Fruit fly (Drosophila melanogaster) whole organism, embryonic: ENCODE data around the gene mbm.

Experiments
- Atf6 ChIP-seq: fragments of 200-800 bp; sonication (Bioruptor generic); IDR thresholded peaks from 2 replicates; pipeline ENCODE4 v1.3.6; 2022; ENCODE audit warnings: missing biosample characterization, missing genetic modification characterization
- C15 ChIP-seq: fragments of 200-800 bp; sonication (Bioruptor generic); IDR thresholded peaks from 3 replicates; pipeline ENCODE4 v1.3.6; 2022; ENCODE audit warnings: missing biosample characterization, missing genetic modification characterization
- CG10267 ChIP-seq: fragments of 200-800 bp; sonication (Bioruptor generic); optimal IDR thresholded peaks from 2 replicates; lab custom pipeline; 2018; ENCODE audit warnings: missing biosample characterization, mild to moderate bottlenecking, missing genetic modification characterization, moderate library complexity
- CG11504 ChIP-seq: fragments of 200-800 bp; sonication (Bioruptor generic); optimal IDR thresholded peaks from 3 replicates; lab custom pipeline; 2019; ENCODE audit warnings: missing biosample characterization, mild to moderate bottlenecking, missing genetic modification characterization, moderate library complexity
- CG12391 ChIP-seq: fragments of 200-800 bp; sonication (Bioruptor generic); optimal IDR thresholded peaks from 3 replicates; lab custom pipeline; 2018; ENCODE audit warnings: missing biosample characterization, mild to moderate bottlenecking, missing genetic modification characterization, moderate library complexity
- CG13424 ChIP-seq: fragments of 200-800 bp; sonication (Bioruptor generic); optimal IDR thresholded peaks from 2 replicates; lab custom pipeline; 2019; ENCODE audit warnings: missing biosample characterization, mild to moderate bottlenecking, missing genetic modification characterization, moderate library complexity
- CG14710 ChIP-seq: fragments of 200-800 bp; sonication (Bioruptor generic); optimal IDR thresholded peaks from 3 replicates; lab custom pipeline; 2019; ENCODE audit warnings: missing biosample characterization, mild to moderate bottlenecking, missing genetic modification characterization, moderate library complexity
- CG15514 ChIP-seq: fragments of 200-800 bp; sonication (Bioruptor generic); optimal IDR thresholded peaks from 3 replicates; lab custom pipeline; 2017; ENCODE audit warnings: missing biosample characterization, missing genetic modification characterization, mild to moderate bottlenecking, moderate library complexity, missing genetic modification reagents
- CG16815 ChIP-seq: fragments of 200-800 bp; sonication (Bioruptor generic); optimal IDR thresholded peaks from 3 replicates; lab custom pipeline; 2017; ENCODE audit warnings: missing biosample characterization, mild to moderate bottlenecking, missing genetic modification characterization
- CG17359 ChIP-seq: fragments of 200-800 bp; sonication (Bioruptor generic); optimal IDR thresholded peaks from 3 replicates; lab custom pipeline; 2018; ENCODE audit warnings: missing biosample characterization, mild to moderate bottlenecking, missing genetic modification characterization, moderate library complexity
- CG1792 ChIP-seq: fragments of 200-800 bp; sonication (Bioruptor generic); optimal IDR thresholded peaks from 2 replicates; lab custom pipeline; 2016; ENCODE audit warnings: missing biosample characterization, missing genetic modification characterization
- CG18599 ChIP-seq: fragments of 200-800 bp; sonication (Bioruptor generic); optimal IDR thresholded peaks from 3 replicates; lab custom pipeline; 2017; ENCODE audit warnings: missing biosample characterization, missing genetic modification characterization, mild to moderate bottlenecking, moderate library complexity, missing genetic modification reagents
- CG2129 ChIP-seq: fragments of 200-800 bp; sonication (Bioruptor generic); IDR thresholded peaks from 2 replicates; pipeline ENCODE4 v1.3.6; 2022; ENCODE audit warnings: missing biosample characterization, missing genetic modification characterization; ENCODE audit not compliant: partially characterized antibody
- CG32772 ChIP-seq: fragments of 200-800 bp; sonication (Bioruptor generic); IDR thresholded peaks from 2 replicates; pipeline ENCODE4 v1.3.6; 2022; ENCODE audit warnings: missing biosample characterization, missing genetic modification characterization
- CG3281 ChIP-seq: fragments of 200-800 bp; sonication (Bioruptor generic); optimal IDR thresholded peaks from 3 replicates; lab custom pipeline; 2017; ENCODE audit warnings: missing biosample characterization, mild to moderate bottlenecking, missing genetic modification characterization
- CG34224 ChIP-seq: fragments of 200-800 bp; sonication (Bioruptor generic); IDR thresholded peaks from 3 replicates; pipeline ENCODE4 v1.3.6; 2022; ENCODE audit warnings: missing biosample characterization, missing genetic modification characterization; ENCODE audit not compliant: partially characterized antibody
- CG4617 ChIP-seq: fragments of 200-800 bp; sonication (Bioruptor generic); optimal IDR thresholded peaks from 3 replicates; lab custom pipeline; 2016; ENCODE audit warnings: missing biosample characterization, missing genetic modification characterization, borderline replicate concordance
- CG4854 ChIP-seq: fragments of 200-800 bp; sonication (Bioruptor generic); optimal IDR thresholded peaks from 2 replicates; lab custom pipeline; 2016; ENCODE audit warnings: missing biosample characterization, missing genetic modification characterization, inconsistent platforms
- Dref ChIP-seq: fragments of 200-800 bp; sonication (Bioruptor generic); IDR thresholded peaks from 2 replicates; pipeline ENCODE4 v1.3.6; 2022; ENCODE audit warnings: missing biosample characterization, missing genetic modification characterization
- Fer1 ChIP-seq: fragments of 200-800 bp; sonication (Bioruptor generic); optimal IDR thresholded peaks from 2 replicates; lab custom pipeline; 2017; ENCODE audit warnings: missing biosample characterization, mild to moderate bottlenecking, missing genetic modification characterization
- GATAe ChIP-seq: fragments of 200-800 bp; sonication (Bioruptor generic); conservative IDR thresholded peaks from 2 replicates; pipeline ENCODE4 v1.3.6; 2022; ENCODE audit warnings: missing biosample characterization, missing genetic modification characterization
- Lim3 ChIP-seq: fragments of 200-800 bp; sonication (Bioruptor generic); IDR thresholded peaks from 2 replicates; pipeline ENCODE4 v1.3.6; 2022; ENCODE audit warnings: missing biosample characterization, missing genetic modification characterization
- Lpt ChIP-seq: fragments of >200 bp; optimal IDR thresholded peaks from 2 replicates; lab custom pipeline; 2018; ENCODE audit warnings: missing biosample characterization, missing genetic modification characterization
- PHDP ChIP-seq: fragments of 200-800 bp; sonication (Bioruptor generic); optimal IDR thresholded peaks from 3 replicates; lab custom pipeline; 2018; ENCODE audit warnings: missing biosample characterization, mild to moderate bottlenecking, missing genetic modification characterization, moderate library complexity
- Pdp1 ChIP-seq, 2 experiments: fragments of 200-800 bp; sonication (Bioruptor generic); optimal IDR thresholded peaks; 3 replicates each; lab custom pipeline; 2016; ENCODE audit warnings: missing biosample characterization in 2 of 2, missing genetic modification characterization in 2 of 2, mild to moderate bottlenecking in 1 of 2, moderate library complexity in 1 of 2
- Scr ChIP-seq: fragments of 200-800 bp; sonication (Bioruptor generic); IDR thresholded peaks from 2 replicates; pipeline ENCODE4 v1.3.6; 2022; ENCODE audit warnings: missing biosample characterization, missing genetic modification characterization; ENCODE audit not compliant: partially characterized antibody
- Vsx1 ChIP-seq: fragments of 200-800 bp; sonication (Bioruptor generic); optimal IDR thresholded peaks from 2 replicates; lab custom pipeline; 2017; ENCODE audit warnings: missing biosample characterization, mild to moderate bottlenecking, missing genetic modification characterization, missing genetic modification reagents
- ap ChIP-seq: fragments of 200-800 bp; sonication (Bioruptor generic); IDR thresholded peaks from 2 replicates; pipeline ENCODE4 v1.3.6; 2022; ENCODE audit warnings: missing biosample characterization, missing genetic modification characterization
- bbx ChIP-seq: fragments of 200-800 bp; sonication (Bioruptor generic); IDR thresholded peaks from 2 replicates; pipeline ENCODE4 v1.3.6; 2022; ENCODE audit warnings: missing biosample characterization, missing genetic modification characterization; ENCODE audit not compliant: partially characterized antibody
- caup ChIP-seq: fragments of 200-800 bp; sonication (Bioruptor generic); optimal IDR thresholded peaks from 3 replicates; lab custom pipeline; 2017; ENCODE audit warnings: missing biosample characterization, mild to moderate bottlenecking, missing genetic modification characterization, moderate library complexity; ENCODE audit not compliant: severe bottlenecking
- ems ChIP-seq: fragments of 200-800 bp; sonication (Bioruptor generic); optimal IDR thresholded peaks from 3 replicates; lab custom pipeline; 2016; ENCODE audit warnings: missing biosample characterization, missing genetic modification characterization
- esg ChIP-seq: fragments of 200-800 bp; sonication (Bioruptor generic); conservative IDR thresholded peaks from 2 replicates; pipeline ENCODE4 v1.3.6; 2022; ENCODE audit warnings: missing biosample characterization, missing genetic modification characterization
- fru ChIP-seq: fragments of >200 bp; optimal IDR thresholded peaks from 2 replicates; lab custom pipeline; 2017
- gce ChIP-seq: fragments of 200-800 bp; sonication (Bioruptor generic); IDR thresholded peaks from 3 replicates; pipeline ENCODE4 v1.3.6; 2022; ENCODE audit warnings: missing biosample characterization, missing genetic modification characterization
- gcm ChIP-seq: fragments of 200-800 bp; sonication (Bioruptor generic); optimal IDR thresholded peaks from 2 replicates; lab custom pipeline; 2019; ENCODE audit warnings: missing biosample characterization, mild to moderate bottlenecking, missing genetic modification characterization, moderate library complexity
- hb ChIP-seq: fragments of 200-800 bp; sonication (Bioruptor generic); IDR thresholded peaks from 3 replicates; pipeline ENCODE4 v1.3.6; 2022; ENCODE audit warnings: missing biosample characterization, missing genetic modification characterization; ENCODE audit not compliant: partially characterized antibody
- jigr1 ChIP-seq: fragments of 200-800 bp; sonication (Bioruptor generic); IDR thresholded peaks from 3 replicates; pipeline ENCODE4 v1.3.6; 2022; ENCODE audit warnings: missing biosample characterization, missing genetic modification characterization
- kah ChIP-seq: fragments of 200-800 bp; sonication (Bioruptor generic); optimal IDR thresholded peaks from 2 replicates; lab custom pipeline; 2018; ENCODE audit warnings: missing biosample characterization, mild to moderate bottlenecking, missing genetic modification characterization
- klu ChIP-seq: fragments of 200-800 bp; sonication (Bioruptor generic); IDR thresholded peaks from 2 replicates; pipeline ENCODE4 v1.3.6; 2022; ENCODE audit warnings: missing biosample characterization, missing genetic modification characterization
- nau ChIP-seq: fragments of 200-800 bp; sonication (Bioruptor generic); optimal IDR thresholded peaks from 3 replicates; lab custom pipeline; 2017; ENCODE audit warnings: missing biosample characterization, mild to moderate bottlenecking, missing genetic modification characterization, missing genetic modification reagents
- nmo ChIP-seq: fragments of 200-800 bp; sonication (Bioruptor generic); optimal IDR thresholded peaks from 2 replicates; lab custom pipeline; 2018; ENCODE audit warnings: missing biosample characterization, mild to moderate bottlenecking, missing genetic modification characterization, moderate library complexity
- oc ChIP-seq: fragments of 200-800 bp; sonication (Bioruptor generic); optimal IDR thresholded peaks from 2 replicates; lab custom pipeline; 2018; ENCODE audit warnings: missing biosample characterization, mild to moderate bottlenecking, missing genetic modification characterization, moderate library complexity
- org-1 ChIP-seq: fragments of 200-800 bp; sonication (Bioruptor generic); optimal IDR thresholded peaks from 2 replicates; lab custom pipeline; 2017; ENCODE audit warnings: missing biosample characterization, missing genetic modification characterization
- sisA ChIP-seq: fragments of 200-800 bp; sonication (Bioruptor generic); IDR thresholded peaks from 2 replicates; pipeline ENCODE4 v1.3.6; 2022; ENCODE audit warnings: missing biosample characterization, missing genetic modification characterization
- slp2 ChIP-seq: fragments of 200-800 bp; sonication (Bioruptor generic); optimal IDR thresholded peaks from 2 replicates; lab custom pipeline; 2016; ENCODE audit warnings: missing biosample characterization, missing genetic modification characterization
- so ChIP-seq: fragments of 200-800 bp; sonication (Bioruptor generic); IDR thresholded peaks from 3 replicates; pipeline ENCODE4 v1.3.6; 2022; ENCODE audit warnings: missing biosample characterization, missing genetic modification characterization
- sug ChIP-seq: fragments of 200-800 bp; optimal IDR thresholded peaks from 2 replicates; lab custom pipeline; 2019; ENCODE audit warnings: missing biosample characterization, mild to moderate bottlenecking, missing genetic modification characterization, moderate library complexity
- tup ChIP-seq: fragments of 200-800 bp; sonication (Bioruptor generic); optimal IDR thresholded peaks from 2 replicates; lab custom pipeline; 2016; ENCODE audit warnings: missing biosample characterization, mild to moderate bottlenecking, missing genetic modification characterization, moderate library complexity
- vfl ChIP-seq: fragments of 200-800 bp; sonication (Bioruptor generic); optimal IDR thresholded peaks from 2 replicates; lab custom pipeline; 2016; ENCODE audit warnings: missing biosample characterization, missing genetic modification characterization
- wek ChIP-seq: fragments of 200-800 bp; sonication (Bioruptor generic); optimal IDR thresholded peaks from 3 replicates; lab custom pipeline; 2018; ENCODE audit warnings: missing biosample characterization, mild to moderate bottlenecking, missing genetic modification characterization, moderate library complexity

mbm gene

dm6 chr2L:273603-274002, at the start of gene mbm, which contains the start of gene CG11555 (continued):
- TF ChIP-seq CG14710 (tag; lab: Kevin White, UChicago) (peak; percentile 55), CG15514 (GFP tag; lab: Kevin White, UChicago) (peak; percentile 55), CG4854 (no peak), Fer1 (peak; percentile 49), CG3281 (GFP tag; lab: Kevin White, UChicago) (peak; percentile 47), sug (tag; lab: Kevin White, UChicago) (peak; percentile 57), fru (no peak), Vsx1 (GFP tag; lab: Kevin White, UChicago) (no peak), CG17359 (tag; lab: Kevin White, UChicago) (peak; percentile 31), wek (GFP tag; lab: Kevin White, UChicago) (no peak), Atf6 (GFP tag; lab: Robert Waterston, UW) (no peak), C15 (GFP tag; lab: Robert Waterston, UW) (no peak), Scr (GFP tag; lab: Robert Waterston, UW) (peak; percentile 64), slp2 (no peak), nau (no peak), CG18599 (peak; percentile 34), gce (GFP tag; lab: Robert Waterston, UW) (no peak), tup (GFP tag; lab: Kevin White, UChicago) (no peak), org-1 (GFP tag; lab: Kevin White, UChicago) (no peak), CG4617 (GFP tag; lab: Kevin White, UChicago) (peak; percentile 10), Lpt (GFP tag; lab: Kevin White, UChicago) (no peak), oc (tag; lab: Kevin White, UChicago) (no peak), GATAe (no peak), CG12391 (tag; lab: Kevin White, UChicago) (peak; percentile 60), gcm (GFP tag; lab: Kevin White, UChicago) (peak; percentile 10), Dref (GFP tag; lab: Robert Waterston, UW) (peak; percentile 70), CG13424 (tag; lab: Kevin White, UChicago) (peak; percentile 48), CG34224 (peak; percentile 53; the same call in 2 of the 3 replicates), ap (GFP tag; lab: Robert Waterston, UW) (no peak), hb (GFP tag; lab: Robert Waterston, UW) (peak; percentile 51; the same call in 1 of the 3 replicates), so (GFP tag; lab: Robert Waterston, UW) (no peak), Pdp1 (GFP tag; optimal IDR thresholded peaks at IDR 0.05; lab: Kevin White, UChicago) (no peak), ems (no peak), bbx (GFP tag; lab: Robert Waterston, UW) (peak; percentile 29), nmo (GFP tag; lab: Kevin White, UChicago) (peak; percentile 42), CG32772 (GFP tag; lab: Robert Waterston, UW) (no peak), caup (GFP tag; lab: Kevin White, UChicago) (no peak), PHDP (peak; percentile 41), CG11504 (peak; percentile 49), CG1792 (no peak), CG10267 (tag; lab: Kevin White, UChicago) (peak; percentile 6), jigr1 (no peak), Lim3 (GFP tag; lab: Robert Waterston, UW) (no peak), sisA (no peak), esg (GFP tag; lab: Robert Waterston, UW) (no peak), CG16815 (GFP tag; lab: Kevin White, UChicago) (no peak), klu (GFP tag; lab: Robert Waterston, UW) (no peak), vfl (GFP tag; lab: Kevin White, UChicago) (no peak), kah (GFP tag; lab: Kevin White, UChicago) (peak; percentile 14), CG2129 (GFP tag; lab: Robert Waterston, UW) (no peak)
